Fruit fly (Drosophila melanogaster) S2 (cell line): ENCODE data around the gene DAAM.

Source experiments
- CG8478 ChIP-seq: fragments of >200 bp; optimal IDR thresholded peaks from 2 replicates; lab custom pipeline; 2018
- CTCF ChIP-seq, 2 experiments: fragments of >200 bp; optimal IDR thresholded peaks; 2 replicates each; lab custom pipeline; 2018

The DAAM gene

dm6 chrX:1260327-1260726 lies 61.8 kb downstream of the DAAM start:
- TF ChIP-seq CTCF (optimal IDR thresholded peaks at IDR 0.05; lab: Kevin White, UChicago) (no peak), CG8478 (lab: Kevin White, UChicago) (no peak)

- no peak for TF ChIP-seq CG8478 (lab: Kevin White, UChicago)
- TF ChIP-seq CTCF (optimal IDR thresholded peaks at IDR 0.05; lab: Kevin White, UChicago), result no peak
Observed at dm6 chrX:1256742-1257441, 65.3 kb downstream of the DAAM start.

DNA sequence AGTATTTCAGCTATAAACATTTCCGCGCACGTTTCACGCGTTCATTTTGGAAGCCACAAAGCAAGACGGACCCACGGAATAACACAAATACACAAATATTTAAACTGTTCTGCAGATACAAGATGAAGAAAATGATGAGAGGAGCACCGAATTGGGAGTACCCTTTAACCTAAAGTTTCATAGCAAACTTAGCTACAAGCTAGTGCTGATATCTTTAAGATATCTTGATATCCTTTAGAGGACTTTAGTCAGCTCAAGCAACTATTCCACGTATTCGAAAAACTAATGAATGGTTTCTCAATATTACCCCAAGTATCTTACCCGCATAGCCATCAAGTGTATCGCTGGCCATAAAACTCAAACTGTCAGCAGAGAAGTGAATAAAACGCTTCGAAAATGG lies 66.0 kb downstream of the DAAM start:
- TF ChIP-seq CG8478 (lab: Kevin White, UChicago) (no peak), CTCF (optimal IDR thresholded peaks at IDR 0.05; lab: Kevin White, UChicago) (no peak)

DNA sequence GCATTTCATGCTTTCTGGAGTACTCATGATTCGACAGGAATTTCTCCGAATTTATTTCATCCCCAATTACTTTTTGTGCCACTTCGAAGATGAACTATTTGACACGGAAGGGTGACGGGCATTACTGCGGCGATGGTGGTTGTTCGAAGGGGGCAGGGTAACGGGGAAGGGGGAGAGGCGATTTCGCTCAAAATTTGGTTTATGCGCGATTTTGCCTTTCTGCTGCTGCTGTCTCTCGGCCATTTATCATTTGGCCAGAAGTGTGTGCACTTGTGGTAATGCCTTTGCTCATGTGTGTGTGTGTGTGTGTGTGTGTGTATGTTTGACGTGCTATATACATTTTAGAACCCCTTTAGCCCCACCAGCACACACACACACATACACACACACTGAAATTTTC lies 69.2 kb downstream of the DAAM start:
- TF ChIP-seq CTCF (optimal IDR thresholded peaks at IDR 0.05; lab: Kevin White, UChicago) (no peak), CG8478 (lab: Kevin White, UChicago) (no peak)

- TF ChIP-seq CG8478 (lab: Kevin White, UChicago) (no peak), CTCF (optimal IDR thresholded peaks at IDR 0.05; lab: Kevin White, UChicago) (no peak)
Observed at dm6 chrX:1250104-1250503, 72.1 kb downstream of the DAAM start.

DNA sequence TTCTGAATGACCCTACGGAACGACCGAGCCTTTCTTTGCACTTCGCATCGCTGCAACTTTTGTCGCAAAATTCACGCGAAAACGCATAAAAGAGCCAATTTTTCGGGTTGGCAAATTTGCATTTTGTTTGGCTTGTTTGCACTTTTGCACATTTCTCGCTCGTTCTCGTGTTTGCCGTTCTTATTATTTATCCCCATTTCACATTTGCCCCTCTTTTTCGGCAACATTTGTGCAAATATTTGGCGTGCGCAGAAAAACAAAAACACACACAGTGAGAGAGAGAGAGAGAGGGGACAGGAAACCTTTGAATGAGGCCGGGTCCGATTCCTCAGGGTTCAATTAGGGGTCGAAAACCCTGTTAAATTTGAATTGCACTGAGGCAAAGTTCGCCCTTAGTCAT lies 72.5 kb downstream of the DAAM start:
- TF ChIP-seq CG8478 (lab: Kevin White, UChicago) (no peak), CTCF (optimal IDR thresholded peaks at IDR 0.05; lab: Kevin White, UChicago) (no peak)

DNA sequence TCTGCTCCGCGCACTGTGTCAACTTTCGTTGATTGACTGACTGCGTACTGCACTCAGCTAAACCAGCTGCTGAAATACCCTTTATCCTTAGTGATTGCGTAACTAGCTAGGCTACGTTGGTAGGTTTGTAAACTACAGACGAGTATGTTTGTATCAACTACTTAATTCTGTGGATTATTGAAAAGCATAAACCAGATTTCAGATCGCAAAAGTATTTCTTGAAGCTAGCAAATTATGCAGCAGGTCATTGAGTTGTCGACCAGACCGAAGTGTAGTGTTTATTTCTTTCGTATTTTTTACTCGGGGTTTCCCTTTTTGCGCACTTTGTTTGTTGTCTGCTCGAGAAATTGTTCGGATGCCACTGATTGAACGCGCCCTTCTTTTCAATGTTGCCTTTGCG lies 73.4 kb downstream of the DAAM start:
- TF ChIP-seq CTCF (optimal IDR thresholded peaks at IDR 0.05; lab: Kevin White, UChicago) (no peak), CG8478 (lab: Kevin White, UChicago) (no peak)

dm6 chrX:1242049-1242448 lies 80.1 kb downstream of the DAAM start:
- no peak for TF ChIP-seq CTCF (optimal IDR thresholded peaks at IDR 0.05; lab: Kevin White, UChicago)
- no peak for TF ChIP-seq CG8478 (lab: Kevin White, UChicago)

DNA sequence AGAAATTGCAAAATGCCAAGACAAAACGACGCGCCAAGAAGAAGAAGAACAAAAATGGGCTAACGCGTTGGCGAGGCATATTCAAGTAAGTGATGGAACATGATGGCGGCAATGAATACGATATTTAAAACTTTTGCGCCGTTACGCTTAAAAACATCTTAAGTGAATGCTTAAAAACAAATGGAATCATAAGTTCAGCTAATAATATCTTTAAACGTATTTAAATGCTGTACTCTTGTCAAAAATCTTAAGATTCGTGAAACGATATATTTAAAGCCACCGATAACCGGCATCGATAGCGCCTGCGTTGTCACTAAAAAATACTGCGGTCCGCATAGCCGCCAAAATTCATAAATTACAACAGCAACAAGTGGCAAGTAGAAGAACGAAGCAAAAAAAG lies 82.3 kb downstream of the DAAM start, which contains the start of gene CG11403:
Gene CG11403, minus strand, starts transcription at position 53 of the 400 bp plus-strand sequence.
- no peak for TF ChIP-seq CTCF (optimal IDR thresholded peaks at IDR 0.05; lab: Kevin White, UChicago)
- TF ChIP-seq CG8478 (lab: Kevin White, UChicago), result no peak
